Worm (Caenorhabditis elegans) whole organism, midembryonic: ENCODE results near the gene prx-2.

Source experiments
- T22C8.4 ChIP-seq: fragments of 200-800 bp; sonication (Bioruptor generic); IDR thresholded peaks from 2 replicates; pipeline ENCODE4 v1.3.6; 2022; ENCODE audit warnings: missing genetic modification characterization, missing compliant biosample characterization
- cog-1 ChIP-seq: sonication (generic microtip); optimal IDR thresholded peaks from 2 replicates; lab custom pipeline; 2016; ENCODE audit warnings: missing genetic modification characterization, missing compliant biosample characterization
- flt-1 ChIP-seq: fragments of 200-800 bp; sonication (Bioruptor generic); IDR thresholded peaks from 2 replicates; pipeline ENCODE4 v1.3.6; 2022; ENCODE audit warnings: missing genetic modification characterization, missing compliant biosample characterization
- klf-2 ChIP-seq: fragments of 200-800 bp; sonication (Bioruptor generic); conservative IDR thresholded peaks from 2 replicates; pipeline ENCODE4 v1.3.6; 2022; ENCODE audit warnings: missing genetic modification reagents, missing genetic modification characterization, missing compliant biosample characterization
- med-1 ChIP-seq: sonication (generic microtip); optimal IDR thresholded peaks from 2 replicates; lab custom pipeline; 2017; ENCODE audit warnings: missing genetic modification characterization, mild to moderate bottlenecking, missing compliant biosample characterization, antibody characterized with exemption, missing genetic modification reagents; ENCODE audit not compliant: insufficient read depth
- ref-1 ChIP-seq: fragments of 200-800 bp; sonication (Bioruptor generic); conservative IDR thresholded peaks from 2 replicates; pipeline ENCODE4 v1.3.6; 2022; ENCODE audit warnings: missing genetic modification reagents, missing genetic modification characterization, missing compliant biosample characterization
- tab-1 ChIP-seq: fragments of 200-800 bp; sonication (Bioruptor generic); IDR thresholded peaks from 2 replicates; pipeline ENCODE4 v1.3.6; 2022; ENCODE audit warnings: missing genetic modification characterization, missing compliant biosample characterization
- ztf-23 ChIP-seq: fragments of 200-800 bp; sonication (Bioruptor generic); IDR thresholded peaks from 2 replicates; pipeline ENCODE4 v1.3.6; 2022; ENCODE audit warnings: missing genetic modification reagents, missing genetic modification characterization, missing compliant biosample characterization
- ztf-29 ChIP-seq: fragments of 200-800 bp; sonication (Bioruptor generic); IDR thresholded peaks from 2 replicates; pipeline ENCODE4 v1.3.6; 2022; ENCODE audit warnings: missing genetic modification reagents, missing genetic modification characterization, missing compliant biosample characterization

Gene prx-2

ce11 chrIV:11622336-11622735 is 21.6 kb upstream of the prx-2 start:
- TF ChIP-seq T22C8.4, result no peak
- TF ChIP-seq med-1 (GFP tag; lab: Kevin White, UChicago), result no peak
- no peak for TF ChIP-seq tab-1
- TF ChIP-seq ztf-23 (GFP tag; lab: Robert Waterston, UW), result no peak
- no peak for TF ChIP-seq ref-1 (GFP tag; lab: Robert Waterston, UW)
- TF ChIP-seq klf-2, result no peak
- no peak for TF ChIP-seq flt-1 (GFP tag; lab: Robert Waterston, UW)
- TF ChIP-seq cog-1 (tag; lab: Kevin White, UChicago), result no peak
- no peak for TF ChIP-seq ztf-29 (GFP tag; lab: Robert Waterston, UW)

DNA sequence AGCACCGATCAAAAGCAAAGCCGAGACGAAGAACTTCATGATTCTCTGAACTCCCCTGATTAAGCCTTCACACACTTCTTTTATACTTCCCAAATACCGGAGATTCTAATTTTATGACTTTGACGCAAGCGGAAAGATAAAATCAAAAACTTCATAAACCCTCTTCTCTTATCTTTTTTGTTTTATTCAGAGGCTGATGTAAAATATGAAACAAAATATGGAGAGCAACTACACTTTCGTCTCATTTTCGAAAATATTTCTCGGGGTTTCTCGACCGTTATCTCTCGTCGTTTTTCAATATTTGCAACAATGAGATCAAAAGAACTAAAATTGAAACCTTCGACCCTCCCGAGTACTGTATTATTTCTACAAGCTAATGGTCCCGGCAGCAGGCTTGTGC is 20.9 kb upstream of the prx-2 start, which contains the start of gene lys-4:
TSS of gene lys-4 (minus strand) at position 115 of the 400 bp plus-strand sequence.
- TF ChIP-seq cog-1 (tag; lab: Kevin White, UChicago), result no peak
- TF ChIP-seq ref-1 (GFP tag; lab: Robert Waterston, UW), result no peak
- TF ChIP-seq med-1 (GFP tag; lab: Kevin White, UChicago), result no peak
- no peak for TF ChIP-seq flt-1 (GFP tag; lab: Robert Waterston, UW)
- TF ChIP-seq T22C8.4, result no peak
- TF ChIP-seq klf-2, result no peak

DNA sequence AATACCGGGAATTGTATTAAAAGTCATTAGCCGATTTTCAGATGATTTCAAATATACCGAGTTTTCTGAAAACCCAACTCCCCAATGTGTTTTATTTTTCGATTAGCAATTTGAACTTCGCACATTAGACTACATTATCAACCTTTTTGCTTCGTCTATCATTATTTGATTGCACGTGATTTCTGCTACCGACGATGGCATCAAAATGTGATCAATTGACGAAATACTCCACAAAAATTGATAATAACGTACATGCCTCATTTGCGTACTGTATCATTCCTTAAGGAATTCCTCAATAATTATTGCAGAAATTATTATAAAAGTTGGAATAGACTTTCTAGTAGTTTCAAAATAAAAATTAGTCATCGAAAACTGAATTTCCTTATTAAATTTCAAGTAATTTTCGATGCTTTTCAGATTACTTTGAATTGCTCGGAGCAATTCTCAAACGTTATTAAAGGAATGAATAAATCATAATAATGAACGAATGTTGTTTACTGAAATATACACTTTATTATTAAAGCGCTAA is 20.1 kb upstream of the prx-2 start:
- TF ChIP-seq klf-2 (no peak), med-1 (GFP tag; lab: Kevin White, UChicago) (no peak), flt-1 (GFP tag; lab: Robert Waterston, UW) (no peak), T22C8.4 (no peak), ref-1 (GFP tag; lab: Robert Waterston, UW) (no peak), cog-1 (tag; lab: Kevin White, UChicago) (no peak), ztf-23 (GFP tag; lab: Robert Waterston, UW) (no peak), ztf-29 (GFP tag; lab: Robert Waterston, UW) (no peak), tab-1 (no peak)

DNA sequence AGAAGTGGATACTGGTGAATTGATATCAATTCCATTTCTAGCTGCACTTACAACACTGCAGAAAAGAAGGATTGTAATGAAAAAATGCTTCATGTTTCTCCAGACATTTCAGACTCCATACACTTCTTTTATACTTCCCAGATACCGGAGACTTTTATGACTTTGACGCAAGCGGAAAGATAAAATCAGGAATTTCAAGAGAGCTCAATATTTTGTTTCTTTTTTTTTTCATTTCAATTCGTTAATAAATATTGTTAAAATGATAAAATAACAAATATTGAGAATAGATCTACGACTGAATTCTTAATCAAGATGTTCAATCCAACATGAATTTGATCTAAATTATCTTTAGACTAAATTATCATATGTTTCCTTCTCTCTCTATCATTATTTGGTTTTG is 18.4 kb upstream of the prx-2 start, which contains the start of gene lys-5:
TSS of gene lys-5 (minus strand) at position 101 of the 400 bp plus-strand sequence.
- TF ChIP-seq T22C8.4, result no peak
- no peak for TF ChIP-seq klf-2
- no peak for TF ChIP-seq med-1 (GFP tag; lab: Kevin White, UChicago)
- TF ChIP-seq tab-1, result no peak
- no peak for TF ChIP-seq cog-1 (tag; lab: Kevin White, UChicago)
- no peak for TF ChIP-seq ref-1 (GFP tag; lab: Robert Waterston, UW)
- TF ChIP-seq ztf-23 (GFP tag; lab: Robert Waterston, UW), result no peak
- no peak for TF ChIP-seq ztf-29 (GFP tag; lab: Robert Waterston, UW)
- no peak for TF ChIP-seq flt-1 (GFP tag; lab: Robert Waterston, UW)

DNA sequence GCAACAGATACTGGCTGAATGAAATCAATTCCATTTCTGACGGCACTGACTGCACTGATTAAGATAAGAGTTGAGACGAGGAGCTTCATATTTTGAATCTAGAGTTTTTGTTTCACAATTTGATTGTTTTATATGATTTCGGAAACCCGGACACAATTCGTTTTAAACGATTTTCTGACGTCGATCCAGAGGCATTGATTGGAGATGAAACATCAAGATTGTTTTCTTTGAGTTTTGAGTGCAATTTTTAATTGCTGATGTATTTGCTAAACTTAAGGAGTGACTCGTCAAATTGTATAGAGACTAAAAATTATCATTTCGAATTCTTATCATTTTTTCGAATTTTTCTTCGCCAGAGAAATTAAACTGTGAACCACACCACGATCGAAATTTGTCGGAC is 16.1 kb upstream of the prx-2 start, which contains the start of gene lys-6:
TSS of gene lys-6 (minus strand) at position 101 of the 400 bp plus-strand sequence.
- TF ChIP-seq cog-1 (tag; lab: Kevin White, UChicago) (no peak), T22C8.4 (no peak), med-1 (GFP tag; lab: Kevin White, UChicago) (no peak)

DNA sequence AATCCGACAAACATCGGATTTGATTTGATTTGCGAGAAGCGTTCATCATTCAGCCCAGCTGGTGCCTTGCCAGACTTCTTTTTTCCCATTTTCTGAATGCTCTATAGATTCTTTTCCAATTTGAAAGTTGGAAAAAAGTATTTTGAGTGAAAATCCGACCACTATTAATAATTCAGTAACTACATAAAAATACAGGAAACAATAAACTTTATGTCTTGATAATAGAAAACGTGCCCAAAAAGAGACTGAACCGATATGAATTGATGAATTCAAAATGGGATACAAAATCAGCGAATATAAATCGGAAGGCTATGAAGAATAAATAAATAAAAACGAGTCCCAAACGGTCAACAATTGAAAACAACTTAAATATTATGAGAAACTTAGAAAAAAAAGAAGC is 12.2 kb upstream of the prx-2 start, which contains the start of gene F58B3.4:
TSS of gene F58B3.4 (minus strand) at position 101 of the 400 bp plus-strand sequence.
- no peak for TF ChIP-seq med-1 (GFP tag; lab: Kevin White, UChicago)
- no peak for TF ChIP-seq ref-1 (GFP tag; lab: Robert Waterston, UW)
- no peak for TF ChIP-seq ztf-23 (GFP tag; lab: Robert Waterston, UW)
- no peak for TF ChIP-seq ztf-29 (GFP tag; lab: Robert Waterston, UW)
- no peak for TF ChIP-seq cog-1 (tag; lab: Kevin White, UChicago)
- no peak for TF ChIP-seq tab-1
- no peak for TF ChIP-seq T22C8.4
- TF ChIP-seq flt-1 (GFP tag; lab: Robert Waterston, UW), result no peak
- no peak for TF ChIP-seq klf-2

- TF ChIP-seq klf-2 (no peak), ztf-23 (GFP tag; lab: Robert Waterston, UW) (peak; percentile 52; the same call in 1 of the 2 replicates), cog-1 (tag; lab: Kevin White, UChicago) (no peak), flt-1 (GFP tag; lab: Robert Waterston, UW) (peak; percentile 81), ref-1 (GFP tag; lab: Robert Waterston, UW) (no peak)
Measured at ce11 chrIV:11635437-11636408, 8.2 kb upstream of the prx-2 start, which contains the start of gene mars-1. Gene mars-1, minus strand, starts transcription at chrIV:11635487.

DNA sequence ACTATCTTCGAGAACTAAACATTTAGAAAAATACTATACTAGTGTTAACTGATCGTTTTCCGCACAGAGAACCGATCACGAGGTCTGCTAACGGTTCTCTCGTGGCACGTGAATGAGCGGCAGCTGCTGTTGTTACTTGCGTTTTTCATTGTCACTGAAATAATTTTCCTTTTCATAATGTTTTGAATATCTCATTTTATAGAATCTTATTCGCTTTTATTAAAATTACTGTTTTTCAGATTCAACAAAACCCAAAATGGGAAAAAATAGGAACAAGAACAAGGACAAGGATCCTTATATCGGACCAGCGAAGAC is 7.6 kb upstream of the prx-2 start, which contains the start of gene F58B3.6:
TSS of gene F58B3.6 (plus strand) at position 240 of the 315 bp plus-strand sequence.
- TF ChIP-seq tab-1 (no peak), ref-1 (GFP tag; lab: Robert Waterston, UW) (no peak), med-1 (GFP tag; lab: Kevin White, UChicago) (no peak), ztf-29 (GFP tag; lab: Robert Waterston, UW) (no peak), ztf-23 (GFP tag; lab: Robert Waterston, UW) (no peak), cog-1 (tag; lab: Kevin White, UChicago) (no peak), klf-2 (no peak), flt-1 (GFP tag; lab: Robert Waterston, UW) (no peak), T22C8.4 (no peak)

- TF ChIP-seq ztf-29 (GFP tag; lab: Robert Waterston, UW), result no peak
- no peak for TF ChIP-seq T22C8.4
- no peak for TF ChIP-seq cog-1 (tag; lab: Kevin White, UChicago)
- TF ChIP-seq ztf-23 (GFP tag; lab: Robert Waterston, UW), result no peak
- no peak for TF ChIP-seq med-1 (GFP tag; lab: Kevin White, UChicago)
- TF ChIP-seq ref-1 (GFP tag; lab: Robert Waterston, UW), result no peak
- no peak for TF ChIP-seq klf-2
- TF ChIP-seq flt-1 (GFP tag; lab: Robert Waterston, UW), result no peak
- TF ChIP-seq tab-1, result no peak
Measured at ce11 chrIV:11638016-11638415, 5.9 kb upstream of the prx-2 start, which contains the start of gene rbm-17. Gene rbm-17, plus strand, starts transcription at chrIV:11638316.
